Fruit fly (Drosophila melanogaster): ENCODE measurements around the gene Cyp4ac2.
A peak's percentile ranks its signal among the peaks of the same experiment; 100 is the strongest.

DNA sequence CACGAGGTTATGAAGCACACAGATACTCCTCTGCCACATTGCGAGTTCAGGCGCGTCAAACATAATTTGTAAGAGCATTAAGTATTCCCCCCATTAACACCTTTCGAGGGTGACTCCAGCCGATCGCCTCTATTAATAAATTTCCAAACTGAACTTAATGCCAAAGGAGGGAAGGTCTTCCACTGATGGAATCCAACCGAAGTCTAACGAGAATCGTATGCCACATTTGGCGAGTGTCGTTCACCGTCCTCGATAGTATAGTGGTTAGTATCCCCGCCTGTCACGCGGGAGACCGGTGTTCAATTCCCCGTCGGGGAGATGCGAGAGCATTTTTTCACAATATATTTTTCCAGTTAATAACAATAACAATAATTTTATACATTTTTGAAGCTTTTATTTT, 25.7 kb upstream of the Cyp4ac2 start:
- TF ChIP-seq Hr96 (GFP tag; optimal IDR thresholded peaks at IDR 0.05), result no peak
- TF ChIP-seq cnc (optimal IDR thresholded peaks at IDR 0.05), result no peak
- no peak for TF ChIP-seq CG1620 (GFP tag; optimal IDR thresholded peaks at IDR 0.05)
- TF ChIP-seq CG7045 (GFP tag; optimal IDR thresholded peaks at IDR 0.05), result no peak
- peak; percentile 9 for TF ChIP-seq bab1 (GFP tag; optimal IDR thresholded peaks at IDR 0.05)
- no peak for TF ChIP-seq CG14711 (tag; optimal IDR thresholded peaks at IDR 0.05)
- no peak for TF ChIP-seq Clk (GFP tag; optimal IDR thresholded peaks at IDR 0.05)
- no peak for TF ChIP-seq kay (GFP tag; ENCODE audit: borderline replicate concordance)

Data from whole organism, adult.